Worm (Caenorhabditis elegans): Measurements from ENCODE around the gene F10B5.3.
A peak's percentile ranks its signal among the peaks of the same experiment; 100 is the strongest.

Gene F10B5.3

DNA sequence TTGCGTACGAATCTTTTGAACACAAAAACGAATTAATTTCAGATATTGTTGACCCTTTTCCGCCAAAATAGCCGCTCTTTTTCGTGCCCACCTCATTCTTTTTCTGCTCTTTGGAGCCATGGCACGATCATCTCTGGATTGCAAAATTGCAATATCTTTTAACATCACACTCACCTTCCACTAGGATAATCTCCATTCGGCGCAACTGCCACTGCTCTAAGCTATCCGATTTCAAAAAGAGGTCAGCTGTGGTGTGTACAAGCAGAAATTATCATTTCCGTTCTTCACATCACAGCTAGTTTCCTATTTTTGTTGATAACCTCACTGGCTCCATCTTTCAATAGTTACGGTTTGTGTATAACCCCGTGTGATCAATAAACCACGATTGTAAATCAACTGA is 23.2 kb downstream of the F10B5.3 start:
- TF ChIP-seq ceh-34 (tag; optimal IDR thresholded peaks at IDR 0.05) (peak; percentile 41), nhr-11 (tag; optimal IDR thresholded peaks at IDR 0.05) (no peak)

ce11 chrII:8126132-8126531 is 23.7 kb downstream of the F10B5.3 start:
- TF ChIP-seq ceh-14 (tag; optimal IDR thresholded peaks at IDR 0.05) (peak; percentile 26), elt-4 (tag; optimal IDR thresholded peaks at IDR 0.05) (no peak), C38D4.7 (GFP tag; optimal IDR thresholded peaks at IDR 0.05) (no peak), ref-2 (tag; optimal IDR thresholded peaks at IDR 0.05) (peak; percentile 16), ceh-48 (tag; optimal IDR thresholded peaks at IDR 0.05) (peak; percentile 63), ceh-19 (GFP tag; optimal IDR thresholded peaks at IDR 0.05) (peak; percentile 39), ceh-31 (tag; optimal IDR thresholded peaks at IDR 0.05) (peak; percentile 57)

DNA sequence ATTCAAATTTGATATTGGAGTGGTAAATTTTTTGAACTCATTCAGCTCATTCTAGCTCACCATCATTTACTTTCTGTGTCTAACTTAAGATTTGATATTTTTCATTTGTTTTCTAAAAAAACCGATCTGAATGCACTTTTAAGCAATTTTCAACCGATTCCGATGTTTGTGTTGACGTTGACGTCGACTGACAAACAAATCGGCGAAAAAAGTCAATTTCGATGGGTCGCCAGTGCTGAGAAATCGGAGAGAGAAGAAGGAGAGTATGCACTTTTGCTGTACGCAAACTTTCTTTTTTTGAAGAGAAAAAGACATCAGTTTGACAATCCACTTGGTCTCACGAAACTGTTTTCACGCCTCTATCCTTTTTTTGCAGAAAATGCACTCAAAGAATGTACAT is 24.4 kb downstream of the F10B5.3 start:
- TF ChIP-seq sdc-2 (tag; optimal IDR thresholded peaks at IDR 0.05) = no peak
- no peak for TF ChIP-seq fkh-10 (GFP tag; optimal IDR thresholded peaks at IDR 0.05)
- no peak for TF ChIP-seq ceh-9 (tag; optimal IDR thresholded peaks at IDR 0.05)
- no peak for TF ChIP-seq dmd-4 (tag; optimal IDR thresholded peaks at IDR 0.05; ENCODE audit: borderline replicate concordance)
- TF ChIP-seq ceh-14 (tag; optimal IDR thresholded peaks at IDR 0.05) = no peak
- no peak for TF ChIP-seq sox-2 (GFP tag; IDR thresholded peaks at IDR 0.05)
- no peak for TF ChIP-seq unc-55 (GFP tag; optimal IDR thresholded peaks at IDR 0.05)
- no peak for TF ChIP-seq C38D4.7 (GFP tag; optimal IDR thresholded peaks at IDR 0.05)
- TF ChIP-seq lim-6 (tag; optimal IDR thresholded peaks at IDR 0.05) = no peak
- no peak for TF ChIP-seq lin-11 (tag; optimal IDR thresholded peaks at IDR 0.05)
- no peak for TF ChIP-seq tbx-2 (tag; optimal IDR thresholded peaks at IDR 0.05)
- TF ChIP-seq mec-3 (tag; optimal IDR thresholded peaks at IDR 0.05; ENCODE audit: borderline replicate concordance) = no peak
- no peak for TF ChIP-seq rnt-1 (tag; optimal IDR thresholded peaks at IDR 0.05)
- no peak for TF ChIP-seq ceh-45 (GFP tag; IDR thresholded peaks at IDR 0.05)
- TF ChIP-seq elt-2 (tag; optimal IDR thresholded peaks at IDR 0.05) = no peak
- no peak for TF ChIP-seq ceh-22 (tag; optimal IDR thresholded peaks at IDR 0.05)
- TF ChIP-seq hlh-30 (tag; optimal IDR thresholded peaks at IDR 0.05; ENCODE audit: insufficient read depth) = no peak
- TF ChIP-seq ceh-48 (tag; optimal IDR thresholded peaks at IDR 0.05) = no peak
- no peak for TF ChIP-seq ceh-34 (tag; optimal IDR thresholded peaks at IDR 0.05)

- TF ChIP-seq ref-2 (tag; optimal IDR thresholded peaks at IDR 0.05) = no peak
- peak; percentile 37 for TF ChIP-seq ceh-31 (tag; optimal IDR thresholded peaks at IDR 0.05)
- TF ChIP-seq ceh-19 (GFP tag; optimal IDR thresholded peaks at IDR 0.05) = no peak
- TF ChIP-seq elt-2 (tag; optimal IDR thresholded peaks at IDR 0.05) = peak; percentile 3
- peak; percentile 34 for TF ChIP-seq unc-42 (tag; optimal IDR thresholded peaks at IDR 0.05)
- TF ChIP-seq odd-2 (tag; optimal IDR thresholded peaks at IDR 0.05) = no peak
- no peak for TF ChIP-seq fkh-6 (tag; optimal IDR thresholded peaks at IDR 0.05)
- TF ChIP-seq fkh-10 (GFP tag; optimal IDR thresholded peaks at IDR 0.05) = no peak
- no peak for TF ChIP-seq pros-1 (tag; optimal IDR thresholded peaks at IDR 0.05)
- no peak for TF ChIP-seq K02D7.2 (tag; optimal IDR thresholded peaks at IDR 0.05)
- no peak for TF ChIP-seq ceh-30 (tag; optimal IDR thresholded peaks at IDR 0.05)
- TF ChIP-seq pha-2 (tag; optimal IDR thresholded peaks at IDR 0.05) = no peak
- no peak for TF ChIP-seq sox-2 (GFP tag; IDR thresholded peaks at IDR 0.05)
- TF ChIP-seq ceh-45 (GFP tag; IDR thresholded peaks at IDR 0.05) = no peak
- TF ChIP-seq ceh-48 (tag; optimal IDR thresholded peaks at IDR 0.05) = no peak
- no peak for TF ChIP-seq ceh-2 (tag; optimal IDR thresholded peaks at IDR 0.05)
- TF ChIP-seq nfya-1 (tag; optimal IDR thresholded peaks at IDR 0.05) = peak; percentile 73
- TF ChIP-seq dve-1 (tag; optimal IDR thresholded peaks at IDR 0.05) = peak; percentile 53
- TF ChIP-seq pag-3 (tag; optimal IDR thresholded peaks at IDR 0.05; ENCODE audit: borderline replicate concordance) = no peak
- no peak for TF ChIP-seq dmd-4 (tag; optimal IDR thresholded peaks at IDR 0.05; ENCODE audit: borderline replicate concordance)
- TF ChIP-seq C08G9.2 (tag; optimal IDR thresholded peaks at IDR 0.05) = no peak
- TF ChIP-seq unc-3 (GFP tag; conservative IDR thresholded peaks at IDR 0.05) = peak; percentile 13; the same call in 1 of the 2 replicates
- no peak for TF ChIP-seq unc-3 (tag; optimal IDR thresholded peaks at IDR 0.05)
These were observed 25.0 kb downstream of the F10B5.3 start, which contains the start of gene ire-1 for ce11 chrII:8124867-8125266. Gene ire-1, minus strand, starts transcription at chrII:8124910.

Measured in whole organism, late embryonic.